Worm (Caenorhabditis elegans) whole organism, early embryonic: Measurements from ENCODE around the gene vha-1.

Experiments used
- ama-1 ChIP-seq: fragments of 150-350 bp; optimal IDR thresholded peaks from 2 replicates; lab custom pipeline; 2014
- ceh-36 ChIP-seq: sonication (generic microtip); optimal IDR thresholded peaks from 2 replicates; lab custom pipeline; 2016; ENCODE audit warnings: missing genetic modification characterization, inconsistent platforms, missing compliant biosample characterization
- hmbx-1 ChIP-seq: sonication (generic microtip); optimal IDR thresholded peaks from 2 replicates; lab custom pipeline; 2016; ENCODE audit warnings: mild to moderate bottlenecking, missing genetic modification characterization, missing compliant biosample characterization
- hmg-4 ChIP-seq: fragments of 200-800 bp; sonication (Bioruptor generic); optimal IDR thresholded peaks from 2 replicates; lab custom pipeline; 2018; ENCODE audit warnings: mild to moderate bottlenecking, missing genetic modification characterization, missing compliant biosample characterization
- scrt-1 ChIP-seq: fragments of 200-800 bp; sonication (Bioruptor generic); IDR thresholded peaks from 2 replicates; pipeline ENCODE4 v1.3.6; 2022; ENCODE audit warnings: missing genetic modification characterization, missing compliant biosample characterization
- tbx-11 ChIP-seq: fragments of 200-800 bp; sonication (Bioruptor generic); IDR thresholded peaks from 2 replicates; pipeline ENCODE4 v1.3.6; 2022; ENCODE audit warnings: missing genetic modification characterization, missing compliant biosample characterization

DNA sequence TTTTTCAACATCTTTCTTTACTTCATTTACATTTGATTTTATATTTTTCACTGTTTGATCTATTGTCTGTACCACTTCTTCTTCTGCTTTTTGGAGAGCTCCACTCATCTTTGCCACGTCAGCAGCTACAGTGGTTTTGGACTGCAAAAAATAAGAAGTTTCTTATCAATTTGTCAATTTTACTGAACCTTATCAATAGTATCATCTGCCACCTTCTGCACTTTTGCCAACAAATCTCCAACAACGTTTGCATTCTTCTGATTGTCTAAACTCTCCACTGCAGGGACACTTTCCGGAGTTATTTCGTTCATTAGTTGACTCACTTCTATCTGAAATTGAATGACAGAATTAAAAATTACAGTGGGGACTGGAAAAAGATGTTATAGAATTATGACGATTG lies 5.7 kb downstream of the vha-1 start:
- TF ChIP-seq scrt-1 (GFP tag; lab: Robert Waterston, UW) (no peak), hmg-4 (GFP tag; lab: Kevin White, UChicago) (no peak), ama-1 (lab: Kevin White, UChicago) (no peak), ceh-36 (no peak), tbx-11 (GFP tag; lab: Robert Waterston, UW) (no peak), hmbx-1 (tag; lab: Kevin White, UChicago) (no peak)
